Fruit fly (Drosophila melanogaster): Measurements from ENCODE around the gene CG10654.
A peak's percentile ranks its signal among the peaks of the same experiment; 100 is the strongest.

CG10654 gene

dm6 chr3L:12523941-12524340 is 16.3 kb upstream of the CG10654 start, which contains the start of the genes ver and Gcn5 (continued):
- TF ChIP-seq CG9437 (GFP tag; optimal IDR thresholded peaks at IDR 0.05) (peak; percentile 86), bigmax (GFP tag; optimal IDR thresholded peaks at IDR 0.05) (peak; percentile 71), CG7745 (tag; optimal IDR thresholded peaks at IDR 0.05) (peak; percentile 66), CG7556 (GFP tag; optimal IDR thresholded peaks at IDR 0.05) (peak; percentile 89), D19B (GFP tag; optimal IDR thresholded peaks at IDR 0.05) (peak; percentile 85), az2 (GFP tag; optimal IDR thresholded peaks at IDR 0.05) (peak; percentile 92), CG7357 (GFP tag; IDR thresholded peaks at IDR 0.05) (peak; percentile 85), NFAT (GFP tag; IDR thresholded peaks at IDR 0.05) (peak; percentile 91), CG15514 (GFP tag; optimal IDR thresholded peaks at IDR 0.05) (peak; percentile 91), CG8765 (GFP tag; IDR thresholded peaks at IDR 0.05) (peak; percentile 86), CG32532 (GFP tag; IDR thresholded peaks at IDR 0.05) (peak; percentile 95), maf-S (GFP tag; optimal IDR thresholded peaks at IDR 0.05) (peak; percentile 81), unpg (GFP tag; optimal IDR thresholded peaks at IDR 0.05) (peak; percentile 90), pb (GFP tag; optimal IDR thresholded peaks at IDR 0.05) (peak; percentile 30), Sin3A (optimal IDR thresholded peaks at IDR 0.05) (peak; percentile 31), cad (GFP tag; optimal IDR thresholded peaks at IDR 0.05) (no peak), luna (GFP tag; optimal IDR thresholded peaks at IDR 0.05) (peak; percentile 82), CG8089 (GFP tag; optimal IDR thresholded peaks at IDR 0.05) (peak; percentile 70), CG6254 (GFP tag; optimal IDR thresholded peaks at IDR 0.05) (peak; percentile 83), C15 (GFP tag; IDR thresholded peaks at IDR 0.05) (peak; percentile 87; the same call in 2 of the 3 replicates), CG1792 (GFP tag; optimal IDR thresholded peaks at IDR 0.05) (peak; percentile 76), CG6813 (GFP tag; optimal IDR thresholded peaks at IDR 0.05) (peak; percentile 83), wek (GFP tag; optimal IDR thresholded peaks at IDR 0.05) (peak; percentile 52), CG9876 (GFP tag; optimal IDR thresholded peaks at IDR 0.05) (peak; percentile 45), Neu2 (GFP tag; optimal IDR thresholded peaks at IDR 0.05; ENCODE audit: borderline replicate concordance) (no peak), Gug (GFP tag; IDR thresholded peaks at IDR 0.05) (peak; percentile 94), Usf (GFP tag; optimal IDR thresholded peaks at IDR 0.05) (peak; percentile 86), lab (GFP tag; optimal IDR thresholded peaks at IDR 0.05) (peak; percentile 96), CG3726 (GFP tag; IDR thresholded peaks at IDR 0.05) (peak; percentile 83; the same call in 2 of the 3 replicates), CG10274 (GFP tag; optimal IDR thresholded peaks at IDR 0.05) (peak; percentile 75), Eip74EF (GFP tag; optimal IDR thresholded peaks at IDR 0.05) (peak in 1 of 2 experiments; percentile 81), CG42726 (GFP tag; IDR thresholded peaks at IDR 0.05; ENCODE audit: partially characterized antibody) (no peak), Hsf (GFP tag; optimal IDR thresholded peaks at IDR 0.05) (peak; percentile 92), eyg (GFP tag; optimal IDR thresholded peaks at IDR 0.05) (peak; percentile 73), CG1832 (GFP tag; optimal IDR thresholded peaks at IDR 0.05) (no peak), zen2 (GFP tag; IDR thresholded peaks at IDR 0.05; ENCODE audit: partially characterized antibody) (no peak), lilli (GFP tag; optimal IDR thresholded peaks at IDR 0.05) (peak; percentile 95), chif (GFP tag; optimal IDR thresholded peaks at IDR 0.05) (peak; percentile 74 to 88), CG5245 (GFP tag; optimal IDR thresholded peaks at IDR 0.05) (peak; percentile 67), BtbVII (GFP tag; optimal IDR thresholded peaks at IDR 0.05) (peak; percentile 90), CG4707 (GFP tag; optimal IDR thresholded peaks at IDR 0.05) (peak; percentile 65), sna (GFP tag; IDR thresholded peaks at IDR 0.05; ENCODE audit: partially characterized antibody) (no peak), phol (tag; optimal IDR thresholded peaks at IDR 0.05) (peak; percentile 92), Taf1 (GFP tag; IDR thresholded peaks at IDR 0.05) (peak; percentile 81), chm (GFP tag; IDR thresholded peaks at IDR 0.05) (peak; percentile 92), CG11695 (GFP tag; IDR thresholded peaks at IDR 0.05) (peak; percentile 92), HLH3B (GFP tag; IDR thresholded peaks at IDR 0.05) (peak; percentile 92), toy (GFP tag; IDR thresholded peaks at IDR 0.05) (peak; percentile 69; the same call in 1 of the 2 replicates), hbn (GFP tag; IDR thresholded peaks at IDR 0.05; ENCODE audit: partially characterized antibody) (no peak), GATAe (GFP tag; conservative IDR thresholded peaks at IDR 0.05) (0 out of 2 replicates have a peak, but pooled peaks have one; percentile 60)
